Worm (Caenorhabditis elegans) whole organism, young adult: ENCODE results near the gene vab-1.

Source experiments
- C06A6.2 ChIP-seq: fragments of 200-800 bp; sonication (Bioruptor generic); conservative IDR thresholded peaks from 2 replicates; pipeline ENCODE4 v1.3.6; 2022; ENCODE audit warnings: missing genetic modification characterization, missing compliant biosample characterization
- F33H1.4 ChIP-seq: fragments of 200-800 bp; sonication (Bioruptor generic); IDR thresholded peaks from 2 replicates; pipeline ENCODE4 v1.3.6; 2022; ENCODE audit warnings: missing genetic modification reagents, missing genetic modification characterization, missing compliant biosample characterization
- F49E8.2 ChIP-seq: sonication (generic microtip); optimal IDR thresholded peaks from 3 replicates; lab custom pipeline; 2017; ENCODE audit warnings: missing genetic modification characterization, mild to moderate bottlenecking, missing compliant biosample characterization, antibody characterized with exemption, moderate library complexity; ENCODE audit not compliant: insufficient read depth
- K12H6.12 ChIP-seq: fragments of 200-800 bp; sonication (Bioruptor generic); optimal IDR thresholded peaks from 2 replicates; lab custom pipeline; 2018; ENCODE audit warnings: mild to moderate bottlenecking, missing genetic modification characterization, missing compliant biosample characterization
- T26A5.8 ChIP-seq: sonication (generic microtip); optimal IDR thresholded peaks from 2 replicates; lab custom pipeline; 2016; ENCODE audit warnings: missing genetic modification characterization, missing compliant biosample characterization
- Y67H2A.10 ChIP-seq: fragments of 200-800 bp; sonication (Bioruptor generic); conservative IDR thresholded peaks from 2 replicates; pipeline ENCODE4 v1.3.6; 2022; ENCODE audit warnings: missing genetic modification reagents, missing genetic modification characterization, missing compliant biosample characterization
- akir-1 ChIP-seq: fragments of 200-800 bp; sonication (Bioruptor generic); optimal IDR thresholded peaks from 2 replicates; lab custom pipeline; 2018; ENCODE audit warnings: mild to moderate bottlenecking, missing genetic modification characterization, moderate library complexity, missing compliant biosample characterization
- ama-1 ChIP-seq, 3 experiments: fragments of 150-350 bp in 1 of 3; sonication (generic microtip) in 2 of 3; optimal IDR thresholded peaks; 2 replicates each; lab custom pipeline; 2014 to 2018; ENCODE audit warnings: missing biosample characterization in 2 of 3, missing genetic modification characterization in 2 of 3, missing genetic modification reagents in 2 of 3
- athp-1 ChIP-seq: sonication (generic microtip); optimal IDR thresholded peaks from 2 replicates; lab custom pipeline; 2017; ENCODE audit warnings: mild to moderate bottlenecking, missing genetic modification characterization, missing compliant biosample characterization
- bed-1 ChIP-seq: fragments of 200-800 bp; sonication (Bioruptor generic); IDR thresholded peaks from 2 replicates; pipeline ENCODE4 v1.3.6; 2022; ENCODE audit warnings: missing genetic modification reagents, missing genetic modification characterization, missing compliant biosample characterization
- ceh-100 ChIP-seq: fragments of 200-800 bp; sonication (Bioruptor generic); IDR thresholded peaks from 2 replicates; pipeline ENCODE4 v1.3.6; 2022; ENCODE audit warnings: missing genetic modification reagents, missing genetic modification characterization, missing compliant biosample characterization
- ceh-27 ChIP-seq: fragments of 200-800 bp; sonication (Bioruptor generic); optimal IDR thresholded peaks from 2 replicates; lab custom pipeline; 2018; ENCODE audit warnings: mild to moderate bottlenecking, missing genetic modification characterization, moderate library complexity, missing compliant biosample characterization
- ceh-40 ChIP-seq: fragments of 200-800 bp; sonication (Bioruptor generic); IDR thresholded peaks from 2 replicates; pipeline ENCODE4 v1.3.6; 2022; ENCODE audit warnings: missing genetic modification characterization, missing compliant biosample characterization
- ceh-91 ChIP-seq: fragments of 200-800 bp; sonication (Bioruptor generic); IDR thresholded peaks from 2 replicates; pipeline ENCODE4 v1.3.6; 2022; ENCODE audit warnings: missing genetic modification reagents, missing genetic modification characterization, missing compliant biosample characterization
- dox-1 ChIP-seq: fragments of 200-800 bp; sonication (Bioruptor generic); IDR thresholded peaks from 2 replicates; pipeline ENCODE4 v1.3.6; 2022; ENCODE audit warnings: missing genetic modification reagents, missing genetic modification characterization, missing compliant biosample characterization
- dpl-1 ChIP-seq: fragments of 150-350 bp; optimal IDR thresholded peaks from 2 replicates; lab custom pipeline; 2014; ENCODE audit warnings: missing biosample characterization, missing genetic modification reagents, missing genetic modification characterization
- efl-1 ChIP-seq: fragments of 150-350 bp; optimal IDR thresholded peaks from 2 replicates; lab custom pipeline; 2014; ENCODE audit warnings: missing biosample characterization, missing genetic modification reagents, missing genetic modification characterization
- egrh-3 ChIP-seq: fragments of 200-800 bp; sonication (Bioruptor generic); IDR thresholded peaks from 2 replicates; pipeline ENCODE4 v1.3.6; 2022; ENCODE audit warnings: missing genetic modification reagents, missing genetic modification characterization, missing compliant biosample characterization
- him-1 ChIP-seq: sonication (generic microtip); optimal IDR thresholded peaks from 2 replicates; lab custom pipeline; 2016; ENCODE audit warnings: missing genotype, missing genetic modification reagents, missing genetic modification characterization, missing compliant biosample characterization
- hmg-1.2 ChIP-seq: fragments of 200-800 bp; sonication (Bioruptor generic); IDR thresholded peaks from 2 replicates; pipeline ENCODE4 v1.3.6; 2022; ENCODE audit warnings: missing genetic modification reagents, missing genetic modification characterization, missing compliant biosample characterization
- lag-1 ChIP-seq: fragments of 200-800 bp; sonication (Bioruptor generic); IDR thresholded peaks from 2 replicates; pipeline ENCODE4 v1.3.6; 2022; ENCODE audit warnings: missing genetic modification reagents, missing genetic modification characterization, missing compliant biosample characterization
- lin-26 ChIP-seq: fragments of 200-800 bp; sonication (Bioruptor generic); IDR thresholded peaks from 2 replicates; pipeline ENCODE4 v1.3.6; 2022; ENCODE audit warnings: missing genetic modification reagents, missing genetic modification characterization, missing compliant biosample characterization
- lin-40 ChIP-seq: sonication (generic microtip); optimal IDR thresholded peaks from 2 replicates; lab custom pipeline; 2016; ENCODE audit warnings: missing genetic modification characterization, mild to moderate bottlenecking, missing compliant biosample characterization, missing genotype, missing genetic modification reagents
- lsl-1 ChIP-seq: fragments of 200-800 bp; sonication (Bioruptor generic); optimal IDR thresholded peaks from 2 replicates; lab custom pipeline; 2018; ENCODE audit warnings: mild to moderate bottlenecking, missing genetic modification characterization, moderate library complexity, missing compliant biosample characterization
- lsy-27 ChIP-seq: sonication (generic microtip); optimal IDR thresholded peaks from 2 replicates; lab custom pipeline; 2017; ENCODE audit warnings: missing genetic modification characterization, mild to moderate bottlenecking, missing compliant biosample characterization, antibody characterized with exemption, missing genotype, borderline replicate concordance; ENCODE audit not compliant: insufficient read depth
- madf-6 ChIP-seq: fragments of 200-800 bp; sonication (Bioruptor generic); IDR thresholded peaks from 2 replicates; pipeline ENCODE4 v1.3.6; 2022; ENCODE audit warnings: missing genetic modification reagents, missing genetic modification characterization, missing compliant biosample characterization
- madf-8 ChIP-seq: fragments of 200-800 bp; sonication (Bioruptor generic); conservative IDR thresholded peaks from 2 replicates; pipeline ENCODE4 v1.3.6; 2022; ENCODE audit warnings: missing genetic modification reagents, missing genetic modification characterization, missing compliant biosample characterization
- mel-28 ChIP-seq: sonication (generic microtip); optimal IDR thresholded peaks from 2 replicates; lab custom pipeline; 2016; ENCODE audit warnings: borderline replicate concordance, mild to moderate bottlenecking, missing genetic modification characterization, missing compliant biosample characterization
- nhr-80 ChIP-seq: sonication (generic microtip); optimal IDR thresholded peaks from 2 replicates; lab custom pipeline; 2016; ENCODE audit warnings: missing genetic modification characterization, missing compliant biosample characterization
- nhr-90 ChIP-seq: sonication (generic microtip); optimal IDR thresholded peaks from 2 replicates; lab custom pipeline; 2016; ENCODE audit warnings: missing genotype, mild to moderate bottlenecking, missing genetic modification characterization, missing compliant biosample characterization
- pbrm-1 ChIP-seq: fragments of 200-800 bp; sonication (Bioruptor generic); IDR thresholded peaks from 2 replicates; pipeline ENCODE4 v1.3.6; 2022; ENCODE audit warnings: missing genetic modification reagents, missing genetic modification characterization, missing compliant biosample characterization
- pha-4 ChIP-seq: fragments of 150-350 bp; sonication (generic microtip); optimal IDR thresholded peaks from 2 replicates; lab custom pipeline; 2014; ENCODE audit warnings: missing biosample characterization, missing genetic modification reagents, missing genetic modification characterization
- rcor-1 ChIP-seq: fragments of 200-800 bp; sonication (Bioruptor generic); IDR thresholded peaks from 2 replicates; pipeline ENCODE4 v1.3.6; 2022; ENCODE audit warnings: missing genetic modification reagents, missing genetic modification characterization, missing compliant biosample characterization
- snpc-1.1 ChIP-seq: sonication (generic microtip); optimal IDR thresholded peaks from 2 replicates; lab custom pipeline; 2017; ENCODE audit warnings: missing genetic modification characterization, mild to moderate bottlenecking, missing compliant biosample characterization, antibody characterized with exemption, moderate library complexity, missing genotype, missing genetic modification reagents; ENCODE audit not compliant: insufficient read depth
- snpc-1.3 ChIP-seq: sonication (generic microtip); optimal IDR thresholded peaks from 2 replicates; lab custom pipeline; 2017; ENCODE audit warnings: missing genetic modification characterization, mild to moderate bottlenecking, missing compliant biosample characterization, antibody characterized with exemption, moderate library complexity, missing genotype, missing genetic modification reagents; ENCODE audit not compliant: insufficient read depth
- xnd-1 ChIP-seq: sonication (generic microtip); optimal IDR thresholded peaks from 2 replicates; lab custom pipeline; 2016; ENCODE audit warnings: missing genotype, missing genetic modification reagents, missing genetic modification characterization, missing compliant biosample characterization
- zfh-2 ChIP-seq: fragments of 200-800 bp; sonication (Bioruptor generic); conservative IDR thresholded peaks from 2 replicates; pipeline ENCODE4 v1.3.6; 2022; ENCODE audit warnings: missing genetic modification reagents, missing genetic modification characterization, missing compliant biosample characterization
- ztf-18 ChIP-seq: sonication (generic microtip); optimal IDR thresholded peaks from 2 replicates; lab custom pipeline; 2016; ENCODE audit warnings: missing genotype, mild to moderate bottlenecking, missing genetic modification characterization, missing compliant biosample characterization
- ztf-22 ChIP-seq: fragments of 200-800 bp; sonication (Bioruptor generic); optimal IDR thresholded peaks from 2 replicates; lab custom pipeline; 2018; ENCODE audit warnings: mild to moderate bottlenecking, missing genetic modification characterization, moderate library complexity, missing compliant biosample characterization

The vab-1 gene

DNA sequence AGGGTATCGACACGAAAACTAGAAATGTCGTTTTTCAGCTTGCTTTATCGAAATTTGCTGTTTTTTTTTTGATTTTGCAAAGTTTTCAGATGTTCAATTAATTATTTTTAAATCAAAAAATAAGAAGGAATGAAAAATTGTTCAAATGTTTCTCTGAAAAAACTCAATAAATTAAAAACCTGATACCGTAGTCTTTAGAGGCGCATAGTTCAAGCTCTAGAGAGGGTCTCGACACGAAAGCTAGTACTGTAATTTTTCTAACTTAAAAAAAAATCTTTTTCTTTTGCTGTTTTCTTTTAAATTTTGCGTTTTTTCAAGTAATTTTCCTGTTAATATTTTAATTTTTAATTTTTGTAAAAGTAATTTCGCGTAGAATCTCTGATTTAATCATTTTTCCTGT is 5.6 kb upstream of the vab-1 start:
- peak; percentile 62; the same call in 1 of the 2 replicates for TF ChIP-seq madf-8
- peak; percentile 87 for TF ChIP-seq xnd-1 (tag; lab: Kevin White, UChicago)
- TF ChIP-seq pbrm-1 (GFP tag; lab: Robert Waterston, UW), result no peak
- TF ChIP-seq rcor-1, result no peak
- TF ChIP-seq dox-1, result no peak
- TF ChIP-seq lsl-1 (GFP tag; lab: Kevin White, UChicago), result peak; percentile 97
- no peak for TF ChIP-seq Y67H2A.10 (GFP tag; lab: Robert Waterston, UW)
- no peak for TF ChIP-seq ceh-40
- TF ChIP-seq madf-6 (GFP tag; lab: Robert Waterston, UW), result peak; percentile 90
- no peak for TF ChIP-seq lin-26 (GFP tag; lab: Robert Waterston, UW)
- TF ChIP-seq him-1, result no peak
- TF ChIP-seq nhr-80, result no peak
- 0 out of 2 replicates have a peak, but pooled peaks have one; percentile 47 for TF ChIP-seq ceh-91 (GFP tag; lab: Robert Waterston, UW)
- TF ChIP-seq F33H1.4, result peak; percentile 90
- no peak for TF ChIP-seq efl-1 (GFP tag; lab: Kevin White, UChicago)
- no peak for TF ChIP-seq T26A5.8 (tag; lab: Kevin White, UChicago)
- peak; percentile 7 for TF ChIP-seq F49E8.2
- no peak for TF ChIP-seq athp-1
- no peak for TF ChIP-seq ama-1 (optimal IDR thresholded peaks at IDR 0.05; lab: Kevin White, UChicago)
- no peak for TF ChIP-seq ama-1 (GFP tag; optimal IDR thresholded peaks at IDR 0.05; lab: Kevin White, UChicago)

DNA sequence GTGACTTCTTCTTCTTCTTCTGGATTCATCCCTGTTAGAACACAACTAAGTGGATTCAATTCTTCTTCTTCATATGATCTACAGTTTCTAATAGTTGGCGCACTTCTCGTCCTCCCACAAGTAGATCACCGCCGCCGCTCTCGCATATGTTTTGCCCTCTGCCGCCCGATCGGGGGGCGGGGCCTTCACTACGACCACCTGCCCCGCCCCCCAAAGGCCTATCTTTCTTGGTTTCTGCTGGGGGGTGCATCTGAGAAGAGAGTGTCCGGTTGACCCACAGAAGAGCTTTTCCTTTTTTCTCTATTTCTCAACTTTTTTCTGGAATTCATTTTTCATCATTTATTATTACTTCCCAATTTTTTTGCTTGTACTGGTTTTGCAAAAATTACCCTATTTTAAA is 688 bp upstream of the vab-1 start:
- TF ChIP-seq egrh-3 (GFP tag; lab: Robert Waterston, UW), result peak; percentile 65; the same call in 1 of the 2 replicates
- peak; percentile 79 for TF ChIP-seq zfh-2 (GFP tag; lab: Robert Waterston, UW)
- TF ChIP-seq mel-28 (tag; lab: Kevin White, UChicago), result no peak

DNA sequence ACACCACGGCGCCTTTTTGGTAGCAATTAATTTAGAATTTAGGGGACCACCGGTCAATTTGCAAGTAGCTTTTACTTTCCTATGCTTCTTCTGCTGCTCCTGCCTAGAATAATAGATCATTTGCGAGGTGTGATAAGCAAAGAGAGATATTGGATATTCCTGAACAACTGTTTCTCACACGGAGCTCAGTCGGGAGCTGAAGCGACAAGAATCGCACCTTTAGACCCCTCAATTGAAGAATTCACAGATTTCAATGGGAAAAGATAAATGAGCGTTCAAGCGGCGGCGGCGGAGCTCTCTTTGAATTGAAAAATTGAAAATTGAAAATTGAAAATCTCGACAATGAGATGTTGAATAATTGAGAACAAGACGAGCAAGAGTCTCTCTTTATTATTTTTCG is 779 bp downstream of the vab-1 start:
- TF ChIP-seq snpc-1.3, result no peak
- TF ChIP-seq K12H6.12, result no peak
- TF ChIP-seq lin-40 (tag; lab: Kevin White, UChicago), result no peak
- TF ChIP-seq akir-1 (GFP tag; lab: Kevin White, UChicago), result no peak
- TF ChIP-seq pha-4, result no peak
- TF ChIP-seq snpc-1.1 (tag; lab: Kevin White, UChicago), result no peak
- TF ChIP-seq hmg-1.2 (GFP tag; lab: Robert Waterston, UW), result no peak
- TF ChIP-seq ztf-18 (tag; lab: Kevin White, UChicago), result no peak
- TF ChIP-seq C06A6.2 (GFP tag; lab: Robert Waterston, UW), result no peak
- no peak for TF ChIP-seq bed-1 (GFP tag; lab: Robert Waterston, UW)
- TF ChIP-seq lsy-27 (tag; lab: Kevin White, UChicago), result no peak
- TF ChIP-seq lag-1 (GFP tag; lab: Robert Waterston, UW), result no peak
- TF ChIP-seq nhr-90 (tag; lab: Kevin White, UChicago), result no peak
- no peak for TF ChIP-seq ztf-22
- no peak for TF ChIP-seq dpl-1
- TF ChIP-seq rcor-1, result no peak
- TF ChIP-seq egrh-3 (GFP tag; lab: Robert Waterston, UW), result no peak
- TF ChIP-seq ceh-100 (GFP tag; lab: Robert Waterston, UW), result no peak
- TF ChIP-seq F49E8.2, result no peak
- TF ChIP-seq ceh-27 (GFP tag; lab: Kevin White, UChicago), result no peak
